Fruit fly (Drosophila melanogaster) whole organism, adult: ENCODE results near the gene COX6CL.

ENCODE experiments used
- CG11617 ChIP-seq: fragments of 200-800 bp; sonication (Bioruptor generic); optimal IDR thresholded peaks from 2 replicates; lab custom pipeline; 2017; ENCODE audit warnings: mild to moderate bottlenecking, missing biosample characterization, missing genetic modification reagents, missing genetic modification characterization
- CG12768 ChIP-seq: fragments of 200-800 bp; sonication (Bioruptor generic); optimal IDR thresholded peaks from 2 replicates; lab custom pipeline; 2017; ENCODE audit warnings: missing biosample characterization, missing genetic modification characterization, mild to moderate bottlenecking, moderate library complexity, missing genetic modification reagents
- CG14711 ChIP-seq: fragments of 200-800 bp; sonication (Bioruptor generic); optimal IDR thresholded peaks from 2 replicates; lab custom pipeline; 2018; ENCODE audit warnings: missing biosample characterization, mild to moderate bottlenecking, missing genetic modification characterization, moderate library complexity
- CG1620 ChIP-seq: fragments of 200-800 bp; sonication (Bioruptor generic); optimal IDR thresholded peaks from 2 replicates; lab custom pipeline; 2016; ENCODE audit warnings: missing biosample characterization, missing genetic modification characterization
- CG33017 ChIP-seq: fragments of 200-800 bp; sonication (Bioruptor generic); optimal IDR thresholded peaks from 2 replicates; lab custom pipeline; 2018; ENCODE audit warnings: missing biosample characterization, mild to moderate bottlenecking, missing genetic modification characterization, moderate library complexity
- CG5204 ChIP-seq: fragments of 200-800 bp; sonication (Bioruptor generic); optimal IDR thresholded peaks from 2 replicates; lab custom pipeline; 2016; ENCODE audit warnings: missing biosample characterization, missing genetic modification characterization
- Clk ChIP-seq: fragments of 200-800 bp; sonication (Bioruptor generic); optimal IDR thresholded peaks from 2 replicates; lab custom pipeline; 2017; ENCODE audit warnings: missing biosample characterization, missing genetic modification characterization
- Crg-1 ChIP-seq: fragments of 200-800 bp; sonication (Bioruptor generic); optimal IDR thresholded peaks from 2 replicates; lab custom pipeline; 2016; ENCODE audit warnings: missing biosample characterization, missing genetic modification characterization
- Hr96 ChIP-seq: fragments of 200-800 bp; sonication (Bioruptor generic); optimal IDR thresholded peaks from 2 replicates; lab custom pipeline; 2016; ENCODE audit warnings: missing biosample characterization, missing genetic modification characterization
- bab1 ChIP-seq: fragments of 200-800 bp; sonication (Bioruptor generic); optimal IDR thresholded peaks from 3 replicates; lab custom pipeline; 2019; ENCODE audit warnings: missing biosample characterization, mild to moderate bottlenecking, missing genetic modification characterization, moderate library complexity
- kay ChIP-seq: fragments of 200-800 bp; sonication (Bioruptor generic); peaks from one replicate; lab custom pipeline; 2016; ENCODE audit warnings: missing biosample characterization, missing genetic modification characterization, borderline replicate concordance
- pad ChIP-seq: fragments of 200-800 bp; sonication (Bioruptor generic); optimal IDR thresholded peaks from 3 replicates; lab custom pipeline; 2017; ENCODE audit warnings: missing biosample characterization, missing genetic modification characterization, mild to moderate bottlenecking, moderate library complexity, missing genetic modification reagents
- tj ChIP-seq: fragments of 200-800 bp; sonication (Bioruptor generic); optimal IDR thresholded peaks from 3 replicates; lab custom pipeline; 2017; ENCODE audit warnings: missing biosample characterization, mild to moderate bottlenecking, missing genetic modification characterization, moderate library complexity
- toe ChIP-seq: fragments of 200-800 bp; sonication (Bioruptor generic); optimal IDR thresholded peaks from 2 replicates; lab custom pipeline; 2016; ENCODE audit warnings: missing biosample characterization, missing genetic modification characterization

DNA sequence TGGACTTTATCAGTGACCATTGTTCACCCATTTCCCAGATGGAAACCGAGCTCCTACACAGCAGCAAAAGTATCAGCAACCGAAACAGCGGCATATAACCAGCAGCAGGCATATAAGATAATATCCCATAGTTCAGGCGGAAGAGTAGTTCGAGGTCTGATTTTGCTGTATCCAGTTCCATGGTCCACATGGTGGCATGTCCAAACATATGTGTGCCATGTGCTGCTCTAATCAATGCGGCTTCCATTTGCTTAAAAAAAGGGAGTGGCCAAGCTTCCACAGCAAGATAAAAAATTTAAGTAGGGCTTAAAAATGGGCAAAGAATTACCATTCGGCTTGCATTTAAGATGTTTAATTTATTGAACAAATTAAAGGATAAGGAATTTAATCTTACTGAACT is 37.5 kb downstream of the COX6CL start:
- TF ChIP-seq Crg-1 (GFP tag; lab: Kevin White, UChicago) (no peak), Hr96 (GFP tag; lab: Kevin White, UChicago) (no peak), CG11617 (GFP tag; lab: Kevin White, UChicago) (no peak), bab1 (GFP tag; lab: Kevin White, UChicago) (no peak), Clk (GFP tag; lab: Kevin White, UChicago) (no peak), CG14711 (tag; lab: Kevin White, UChicago) (no peak), pad (GFP tag; lab: Kevin White, UChicago) (no peak), CG33017 (tag; lab: Kevin White, UChicago) (no peak), CG1620 (GFP tag; lab: Kevin White, UChicago) (no peak), CG5204 (GFP tag; lab: Kevin White, UChicago) (no peak), kay (no peak), tj (GFP tag; lab: Kevin White, UChicago) (no peak), toe (GFP tag; lab: Kevin White, UChicago) (no peak), CG12768 (GFP tag; lab: Kevin White, UChicago) (no peak)
